Worm (Caenorhabditis elegans) whole organism, L4 larva: Measurements from ENCODE around the gene hhat-2.
A peak's percentile ranks its signal among the peaks of the same experiment; 100 is the strongest.

Experiments
- D1046.2 ChIP-seq: fragments of 200-800 bp; sonication (Bioruptor generic); IDR thresholded peaks from 2 replicates; pipeline ENCODE4 v1.3.6; 2022; ENCODE audit warnings: missing genetic modification characterization, missing compliant biosample characterization
- F37D6.2 ChIP-seq: sonication (generic microtip); optimal IDR thresholded peaks from 2 replicates; lab custom pipeline; 2016; ENCODE audit warnings: mild to moderate bottlenecking, missing genetic modification characterization, missing compliant biosample characterization
- F49E8.2 ChIP-seq: sonication (generic microtip); optimal IDR thresholded peaks from 2 replicates; lab custom pipeline; 2016; ENCODE audit warnings: missing compliant biosample characterization, mild to moderate bottlenecking, missing genetic modification characterization, borderline replicate concordance
- R02D3.7 ChIP-seq: fragments of 150-350 bp; sonication (generic microtip); optimal IDR thresholded peaks from 3 replicates; lab custom pipeline; 2014; ENCODE audit warnings: missing biosample characterization, missing genetic modification characterization
- T20F7.1 ChIP-seq: fragments of 200-800 bp; sonication (Bioruptor generic); optimal IDR thresholded peaks from 2 replicates; lab custom pipeline; 2018; ENCODE audit warnings: mild to moderate bottlenecking, missing genetic modification characterization, missing compliant biosample characterization
- Y105C5A.15 ChIP-seq: fragments of 200-800 bp; sonication (Bioruptor generic); IDR thresholded peaks from 2 replicates; pipeline ENCODE4 v1.3.6; 2022; ENCODE audit warnings: missing genetic modification characterization, missing compliant biosample characterization
- Y48G9A.11 ChIP-seq: fragments of 200-800 bp; sonication (Bioruptor generic); IDR thresholded peaks from 2 replicates; pipeline ENCODE4 v1.3.6; 2022; ENCODE audit warnings: missing genetic modification reagents, missing genetic modification characterization, missing compliant biosample characterization
- Y5F2A.4 ChIP-seq: fragments of 200-800 bp; sonication (Bioruptor generic); optimal IDR thresholded peaks from 2 replicates; lab custom pipeline; 2018; ENCODE audit warnings: mild to moderate bottlenecking, missing genetic modification characterization, missing compliant biosample characterization
- Y75B8A.6 ChIP-seq: fragments of 200-800 bp; sonication (Bioruptor generic); IDR thresholded peaks from 2 replicates; pipeline ENCODE4 v1.3.6; 2022; ENCODE audit warnings: missing genetic modification reagents, missing genetic modification characterization, missing compliant biosample characterization
- ZK546.5 ChIP-seq, 2 experiments: sonication (generic microtip); optimal IDR thresholded peaks; 2 replicates each; lab custom pipeline; 2017; ENCODE audit warnings: missing biosample characterization in 2 of 2, missing genetic modification characterization in 2 of 2
- ama-1 ChIP-seq: fragments of 150-350 bp; optimal IDR thresholded peaks from 2 replicates; lab custom pipeline; 2014; ENCODE audit warnings: inconsistent platforms, mixed read lengths
- attf-4 ChIP-seq: sonication (generic microtip); optimal IDR thresholded peaks from 3 replicates; lab custom pipeline; 2017; ENCODE audit warnings: missing biosample characterization, missing genetic modification characterization
- ceh-44 ChIP-seq: fragments of 200-800 bp; sonication (Bioruptor generic); IDR thresholded peaks from 2 replicates; pipeline ENCODE4 v1.3.6; 2022; ENCODE audit warnings: missing genetic modification reagents, missing genetic modification characterization, missing compliant biosample characterization
- ces-1 ChIP-seq: fragments of 150-350 bp; sonication (generic microtip); optimal IDR thresholded peaks from 4 replicates; lab custom pipeline; 2014; ENCODE audit warnings: missing biosample characterization, missing genetic modification reagents, missing genetic modification characterization
- daf-19 ChIP-seq: fragments of 200-800 bp; sonication (Bioruptor generic); conservative IDR thresholded peaks from 2 replicates; pipeline ENCODE4 v1.3.6; 2022; ENCODE audit warnings: missing genetic modification characterization, missing compliant biosample characterization
- dmd-9 ChIP-seq: fragments of 200-800 bp; sonication (Bioruptor generic); IDR thresholded peaks from 2 replicates; pipeline ENCODE4 v1.3.6; 2022; ENCODE audit warnings: missing genetic modification reagents, missing genetic modification characterization, missing compliant biosample characterization
- dve-1 ChIP-seq: sonication (generic microtip); optimal IDR thresholded peaks from 2 replicates; lab custom pipeline; 2017; ENCODE audit warnings: antibody characterized with exemption, mild to moderate bottlenecking, missing genetic modification characterization, missing compliant biosample characterization; ENCODE audit not compliant: insufficient read depth
- egl-27 ChIP-seq: sonication (generic microtip); optimal IDR thresholded peaks from 3 replicates; lab custom pipeline; 2017; ENCODE audit warnings: missing biosample characterization, missing genetic modification reagents, missing genetic modification characterization
- egl-43 ChIP-seq: fragments of 200-800 bp; sonication (Bioruptor generic); IDR thresholded peaks from 2 replicates; pipeline ENCODE4 v1.3.6; 2022; ENCODE audit warnings: missing genetic modification reagents, missing genetic modification characterization, missing compliant biosample characterization
- hlh-11 ChIP-seq: fragments of 200-800 bp; sonication (Bioruptor generic); optimal IDR thresholded peaks from 2 replicates; lab custom pipeline; 2018; ENCODE audit warnings: mild to moderate bottlenecking, missing genetic modification characterization, missing compliant biosample characterization
- hmg-1.1 ChIP-seq: fragments of 200-800 bp; sonication (Bioruptor generic); IDR thresholded peaks from 2 replicates; pipeline ENCODE4 v1.3.6; 2022; ENCODE audit warnings: missing genetic modification reagents, missing genetic modification characterization, missing compliant biosample characterization
- lim-7 ChIP-seq: fragments of 200-800 bp; sonication (Bioruptor generic); IDR thresholded peaks from 2 replicates; pipeline ENCODE4 v1.3.6; 2022; ENCODE audit warnings: missing genetic modification characterization, missing compliant biosample characterization
- lsy-2 ChIP-seq, 2 experiments: fragments of 150-350 bp in 1 of 2; sonication (generic microtip) in 1 of 2; optimal IDR thresholded peaks; 2 replicates each; lab custom pipeline; 2014 to 2017; ENCODE audit warnings: missing biosample characterization in 2 of 2, missing genetic modification characterization in 2 of 2
- madf-5 ChIP-seq, 2 experiments: fragments of 200-800 bp; sonication (Bioruptor generic); IDR thresholded peaks; 2 replicates each; pipeline ENCODE4 v1.3.6; 2022; ENCODE audit warnings: missing compliant biosample characterization in 2 of 2, missing genetic modification characterization in 2 of 2
- mdl-1 ChIP-seq, 2 experiments: fragments of 150-350 bp in 1 of 2; sonication (generic microtip) in 1 of 2; optimal IDR thresholded peaks; 2 replicates each; lab custom pipeline; 2014 to 2017; ENCODE audit warnings: missing biosample characterization in 2 of 2, missing genetic modification characterization in 2 of 2
- mep-1 ChIP-seq: fragments of 150-350 bp; sonication (generic microtip); optimal IDR thresholded peaks from 3 replicates; lab custom pipeline; 2014; ENCODE audit warnings: missing biosample characterization, missing genetic modification characterization
- mxl-2 ChIP-seq: fragments of 200-800 bp; sonication (Bioruptor generic); conservative IDR thresholded peaks from 2 replicates; pipeline ENCODE4 v1.3.6; 2022; ENCODE audit warnings: missing genetic modification reagents, missing genetic modification characterization, missing compliant biosample characterization
- mxl-3 ChIP-seq: fragments of 200-800 bp; sonication (Bioruptor generic); optimal IDR thresholded peaks from 2 replicates; lab custom pipeline; 2018; ENCODE audit warnings: mild to moderate bottlenecking, missing genetic modification characterization, missing compliant biosample characterization
- nhr-102 ChIP-seq: sonication (generic microtip); optimal IDR thresholded peaks from 2 replicates; lab custom pipeline; 2016; ENCODE audit warnings: mild to moderate bottlenecking, missing genetic modification characterization, moderate library complexity, missing compliant biosample characterization
- nhr-11 ChIP-seq: fragments of 150-350 bp; optimal IDR thresholded peaks from 2 replicates; lab custom pipeline; 2014; ENCODE audit warnings: missing biosample characterization, missing genetic modification characterization
- nhr-25 ChIP-seq: sonication (generic microtip); optimal IDR thresholded peaks from 2 replicates; lab custom pipeline; 2017; ENCODE audit warnings: missing genetic modification characterization, mild to moderate bottlenecking, missing compliant biosample characterization, antibody characterized with exemption, moderate library complexity, borderline replicate concordance; ENCODE audit not compliant: insufficient read depth
- nhr-28 ChIP-seq: fragments of 150-350 bp; optimal IDR thresholded peaks from 2 replicates; lab custom pipeline; 2014; ENCODE audit warnings: missing biosample characterization, missing genetic modification characterization
- nhr-41 ChIP-seq: fragments of 200-800 bp; sonication (Bioruptor generic); IDR thresholded peaks from 2 replicates; pipeline ENCODE4 v1.3.6; 2022; ENCODE audit warnings: missing genetic modification reagents, missing genetic modification characterization, missing compliant biosample characterization
- nhr-48 ChIP-seq: sonication (generic microtip); optimal IDR thresholded peaks from 2 replicates; lab custom pipeline; 2016; ENCODE audit warnings: mild to moderate bottlenecking, missing genetic modification characterization, missing compliant biosample characterization
- nhr-77 ChIP-seq: fragments of 150-350 bp; optimal IDR thresholded peaks from 2 replicates; lab custom pipeline; 2014; ENCODE audit warnings: missing biosample characterization, missing genetic modification characterization
- pha-4 ChIP-seq, 2 experiments: fragments of 150-350 bp in 1 of 2; fragments of 200-800 bp in 1 of 2; sonication (Bioruptor generic) in 1 of 2; IDR thresholded peaks in 1 of 2; optimal IDR thresholded peaks in 1 of 2; 2 replicates each; pipeline versions ENCODE4 v1.3.6 to Lab custom; 2014 to 2022; ENCODE audit warnings: missing genetic modification characterization in 2 of 2, missing genetic modification reagents in 2 of 2, missing biosample characterization in 1 of 2, missing compliant biosample characterization in 1 of 2
- php-3 ChIP-seq: fragments of 200-800 bp; sonication (Bioruptor generic); IDR thresholded peaks from 2 replicates; pipeline ENCODE4 v1.3.6; 2022; ENCODE audit warnings: missing genetic modification reagents, missing genetic modification characterization, missing compliant biosample characterization
- pqm-1 ChIP-seq: sonication (generic microtip); optimal IDR thresholded peaks from 2 replicates; lab custom pipeline; 2017; ENCODE audit warnings: missing biosample characterization, missing genetic modification characterization
- rbr-2 ChIP-seq: sonication (generic microtip); optimal IDR thresholded peaks from 2 replicates; lab custom pipeline; 2016; ENCODE audit warnings: missing genotype, missing genetic modification characterization, missing compliant biosample characterization
- set-16 ChIP-seq: fragments of 200-800 bp; sonication (Bioruptor generic); IDR thresholded peaks from 2 replicates; pipeline ENCODE4 v1.3.6; 2022; ENCODE audit warnings: missing genetic modification reagents, missing genetic modification characterization, missing compliant biosample characterization
- snpc-4 ChIP-seq: fragments of 150-350 bp; optimal IDR thresholded peaks from 2 replicates; lab custom pipeline; 2014; ENCODE audit warnings: missing biosample characterization, missing genetic modification characterization
- spr-1 ChIP-seq: sonication (generic microtip); optimal IDR thresholded peaks from 2 replicates; lab custom pipeline; 2016; ENCODE audit warnings: mild to moderate bottlenecking, missing genetic modification characterization, missing compliant biosample characterization
- unc-130 ChIP-seq: sonication (generic microtip); optimal IDR thresholded peaks from 2 replicates; lab custom pipeline; 2016; ENCODE audit warnings: missing genetic modification reagents, missing genetic modification characterization, missing compliant biosample characterization
- unc-39 ChIP-seq: sonication (generic microtip); optimal IDR thresholded peaks from 2 replicates; lab custom pipeline; 2017; ENCODE audit warnings: missing biosample characterization, missing genetic modification characterization
- unc-62 ChIP-seq, 3 experiments: fragments of 150-350 bp in 1 of 3; sonication (generic microtip); optimal IDR thresholded peaks in 2 of 3; peaks in 1 of 3; 1 replicate in 1 of 3; 2 replicates in 2 of 3; lab custom pipeline; 2014 to 2017; ENCODE audit warnings: missing biosample characterization in 3 of 3, missing genetic modification characterization in 3 of 3, missing genetic modification reagents in 3 of 3, missing genotype in 1 of 3
- zip-11 ChIP-seq: fragments of 200-800 bp; sonication (Bioruptor generic); IDR thresholded peaks from 2 replicates; pipeline ENCODE4 v1.3.6; 2022; ENCODE audit warnings: missing genetic modification characterization, missing compliant biosample characterization
- ztf-11 ChIP-seq: fragments of 150-350 bp; optimal IDR thresholded peaks from 2 replicates; lab custom pipeline; 2014; ENCODE audit warnings: missing biosample characterization, missing genetic modification characterization

The hhat-2 gene

DNA sequence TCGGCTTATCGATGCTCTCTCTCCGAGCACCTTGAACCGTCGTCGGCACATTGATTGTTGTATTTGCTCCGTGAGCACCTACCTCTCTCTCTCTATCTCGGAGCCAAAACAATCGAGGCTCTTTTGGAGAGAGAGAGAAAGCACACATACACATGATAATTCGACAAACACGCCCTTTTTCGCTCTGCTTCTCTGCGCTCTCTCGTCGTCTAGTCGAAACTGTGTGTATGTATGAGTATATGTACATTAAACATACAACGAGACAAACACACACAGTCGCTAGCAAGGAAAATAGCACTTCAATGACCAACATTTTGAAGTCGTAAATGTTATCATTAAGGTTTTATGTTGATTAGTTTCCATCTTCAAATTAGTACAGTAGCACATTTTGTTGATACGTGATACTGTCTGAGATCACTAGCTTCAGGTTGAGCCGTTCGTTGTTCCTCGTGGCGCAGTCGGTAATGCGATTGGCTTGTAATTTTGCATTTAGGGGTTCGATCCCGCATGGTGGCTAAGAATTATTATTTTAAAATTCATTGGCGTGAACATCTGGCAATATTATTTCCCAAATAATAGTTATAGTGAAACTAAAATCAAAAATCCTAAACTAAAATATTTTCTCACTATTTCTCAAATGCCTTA is 46.1 kb upstream of the hhat-2 start (continued):
- no peak for TF ChIP-seq lim-7 (GFP tag; lab: Robert Waterston, UW)
- TF ChIP-seq ces-1 (GFP tag; lab: Kevin White, UChicago), result no peak
- TF ChIP-seq T20F7.1 (GFP tag; lab: Kevin White, UChicago), result peak; percentile 10
- peak; percentile 23 for TF ChIP-seq spr-1
- TF ChIP-seq dve-1 (tag; lab: Kevin White, UChicago), result peak; percentile 93
- peak; percentile 25; the same call in 1 of the 2 replicates for TF ChIP-seq set-16 (GFP tag; lab: Robert Waterston, UW)
- TF ChIP-seq D1046.2 (GFP tag; lab: Robert Waterston, UW), result no peak
- TF ChIP-seq php-3, result no peak
- TF ChIP-seq unc-130 (GFP tag; lab: Kevin White, UChicago), result no peak
- TF ChIP-seq attf-4, result no peak
- peak; percentile 30 for TF ChIP-seq rbr-2 (tag; lab: Kevin White, UChicago)
- no peak for TF ChIP-seq nhr-11 (tag; lab: Kevin White, UChicago)
- no peak for TF ChIP-seq F37D6.2 (tag; lab: Kevin White, UChicago)
- TF ChIP-seq F49E8.2, result peak; percentile 12
- no peak for TF ChIP-seq nhr-25 (tag; lab: Kevin White, UChicago)
- no peak for TF ChIP-seq dmd-9 (GFP tag; lab: Robert Waterston, UW)
- 0 out of 4 replicates have a peak, but pooled peaks of 1 of the 2 experiments have one; percentile 12 for TF ChIP-seq madf-5 (GFP tag; IDR thresholded peaks at IDR 0.05; lab: Robert Waterston, UW)
- 0 out of 2 replicates have a peak, but pooled peaks have one; percentile 37 for TF ChIP-seq Y48G9A.11 (GFP tag; lab: Robert Waterston, UW)
- TF ChIP-seq R02D3.7 (tag; lab: Kevin White, UChicago), result no peak
- no peak for TF ChIP-seq nhr-77
- TF ChIP-seq snpc-4 (tag; lab: Kevin White, UChicago), result no peak
- no peak for TF ChIP-seq ZK546.5 (tag; optimal IDR thresholded peaks at IDR 0.05; lab: Kevin White, UChicago)
- TF ChIP-seq zip-11 (GFP tag; lab: Robert Waterston, UW), result no peak
- no peak for TF ChIP-seq ztf-11
- TF ChIP-seq nhr-41 (GFP tag; lab: Robert Waterston, UW), result no peak
- no peak for TF ChIP-seq Y75B8A.6 (GFP tag; lab: Robert Waterston, UW)
- TF ChIP-seq daf-19 (GFP tag; lab: Robert Waterston, UW), result no peak
- no peak for TF ChIP-seq egl-43 (GFP tag; lab: Robert Waterston, UW)
- TF ChIP-seq, all 104 proteins: peak for 32

DNA sequence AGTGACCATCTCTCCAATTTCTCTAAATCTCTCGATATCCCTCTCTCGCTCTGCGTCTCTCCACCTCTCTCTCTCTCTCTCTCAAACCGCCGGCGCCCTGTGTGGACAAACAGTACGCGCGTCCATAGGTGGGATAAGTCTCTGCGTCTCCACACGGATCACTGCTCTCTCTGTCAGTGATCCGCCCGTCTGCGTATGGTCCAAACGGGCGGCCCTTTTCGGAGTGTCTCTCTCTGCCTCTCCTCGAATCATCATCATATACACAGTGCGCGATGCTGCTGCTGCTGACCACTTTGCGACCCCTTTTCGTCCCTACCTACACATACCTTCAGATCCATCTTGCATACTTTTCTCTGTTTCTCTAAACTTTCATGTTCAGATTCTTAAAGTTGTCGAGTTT is 43.4 kb upstream of the hhat-2 start:
- TF ChIP-seq Y5F2A.4, result no peak
- no peak for TF ChIP-seq nhr-102
- TF ChIP-seq ama-1, result no peak
- no peak for TF ChIP-seq attf-4
- no peak for TF ChIP-seq unc-39 (tag; lab: Kevin White, UChicago)
- no peak for TF ChIP-seq Y105C5A.15 (GFP tag; lab: Robert Waterston, UW)
- no peak for TF ChIP-seq egl-27
- peak in 1 of 2 experiments; percentile 35 for TF ChIP-seq mdl-1 (tag; optimal IDR thresholded peaks at IDR 0.05; lab: Kevin White, UChicago)
- peak; percentile 59; the same call in 1 of the 2 replicates for TF ChIP-seq hmg-1.1 (GFP tag; lab: Robert Waterston, UW)
- TF ChIP-seq spr-1, result peak; percentile 52
- peak; percentile 79 for TF ChIP-seq set-16 (GFP tag; lab: Robert Waterston, UW)
- TF ChIP-seq T20F7.1 (GFP tag; lab: Kevin White, UChicago), result no peak
- TF ChIP-seq lsy-2 (tag; optimal IDR thresholded peaks at IDR 0.05; lab: Kevin White, UChicago), result peak in 1 of 2 experiments; percentile 34
- TF ChIP-seq hlh-11 (tag; lab: Kevin White, UChicago), result peak; percentile 78
- no peak for TF ChIP-seq pqm-1
- peak; percentile 87 for TF ChIP-seq mxl-3 (GFP tag; lab: Kevin White, UChicago)
- TF ChIP-seq egl-43 (GFP tag; lab: Robert Waterston, UW), result no peak
- peak; percentile 72 for TF ChIP-seq nhr-28 (tag; lab: Kevin White, UChicago)
- TF ChIP-seq dve-1 (tag; lab: Kevin White, UChicago), result no peak
- peak; percentile 65 for TF ChIP-seq nhr-25 (tag; lab: Kevin White, UChicago)
- TF ChIP-seq pha-4 (GFP tag; IDR thresholded peaks at IDR 0.05; lab: Robert Waterston, UW), result peak; percentile 34; the same call in 1 of the 2 replicates
- TF ChIP-seq pha-4 (tag; optimal IDR thresholded peaks at IDR 0.05; lab: Kevin White, UChicago), result no peak
- TF ChIP-seq ceh-44, result no peak
- 0 out of 2 replicates have a peak, but pooled peaks have one; percentile 41 for TF ChIP-seq mxl-2
- peak in 1 of 2 experiments; percentile 2 for TF ChIP-seq unc-62 (GFP tag; optimal IDR thresholded peaks at IDR 0.05 in 1 of 2; lab: Kevin White, UChicago)
- TF ChIP-seq unc-62 (tag; optimal IDR thresholded peaks at IDR 0.05; lab: Kevin White, UChicago), result no peak
- peak; percentile 31 for TF ChIP-seq mep-1 (tag; lab: Kevin White, UChicago)
- peak; percentile 27 for TF ChIP-seq nhr-48 (tag; lab: Kevin White, UChicago)
